Worm (Caenorhabditis elegans) whole organism, L3 larva: Measurements from ENCODE around the gene iglr-1.

ENCODE experiments used
- R02D3.7 ChIP-seq: fragments of 150-350 bp; optimal IDR thresholded peaks from 2 replicates; lab custom pipeline; 2014; ENCODE audit warnings: missing biosample characterization, missing genetic modification characterization
- ama-1 ChIP-seq: fragments of 150-350 bp; optimal IDR thresholded peaks from 2 replicates; lab custom pipeline; 2018
- egl-27 ChIP-seq: sonication (generic microtip); optimal IDR thresholded peaks from 4 replicates; lab custom pipeline; 2017; ENCODE audit warnings: missing biosample characterization, missing genetic modification reagents, missing genetic modification characterization
- elt-1 ChIP-seq: fragments of 150-350 bp; optimal IDR thresholded peaks from 2 replicates; lab custom pipeline; 2014; ENCODE audit warnings: missing biosample characterization, missing genetic modification characterization
- fkh-10 ChIP-seq: sonication (generic microtip); optimal IDR thresholded peaks from 2 replicates; lab custom pipeline; 2017; ENCODE audit warnings: missing biosample characterization, missing genetic modification reagents, missing genetic modification characterization
- fkh-2 ChIP-seq: fragments of 150-350 bp; optimal IDR thresholded peaks from 2 replicates; lab custom pipeline; 2014; ENCODE audit warnings: missing biosample characterization, missing genetic modification reagents, missing genetic modification characterization
- hmg-11 ChIP-seq: sonication (generic microtip); optimal IDR thresholded peaks from 2 replicates; lab custom pipeline; 2016; ENCODE audit warnings: missing genetic modification characterization, missing compliant biosample characterization
- jun-1 ChIP-seq: fragments of 150-350 bp; optimal IDR thresholded peaks from 2 replicates; lab custom pipeline; 2014; ENCODE audit warnings: missing biosample characterization, missing genetic modification reagents, missing genetic modification characterization
- lin-39 ChIP-seq: fragments of 150-350 bp; optimal IDR thresholded peaks from 2 replicates; lab custom pipeline; 2018; ENCODE audit warnings: missing biosample characterization, missing genetic modification reagents, missing genetic modification characterization
- nfya-1 ChIP-seq: sonication (generic microtip); optimal IDR thresholded peaks from 2 replicates; lab custom pipeline; 2017; ENCODE audit warnings: missing genetic modification characterization, mild to moderate bottlenecking, missing compliant biosample characterization, antibody characterized with exemption, moderate library complexity; ENCODE audit not compliant: insufficient read depth
- nhr-11 ChIP-seq: fragments of 150-350 bp; optimal IDR thresholded peaks from 2 replicates; lab custom pipeline; 2014; ENCODE audit warnings: missing biosample characterization, missing genetic modification characterization
- pqm-1 ChIP-seq: fragments of 150-350 bp; optimal IDR thresholded peaks from 2 replicates; lab custom pipeline; 2017; ENCODE audit warnings: missing biosample characterization, missing genetic modification characterization, inconsistent platforms
- sea-2 ChIP-seq: fragments of 150-350 bp; sonication (generic microtip); optimal IDR thresholded peaks from 4 replicates; lab custom pipeline; 2014; ENCODE audit warnings: missing biosample characterization, missing genetic modification reagents, missing genetic modification characterization
- unc-62 ChIP-seq: fragments of 150-350 bp; sonication (generic microtip); optimal IDR thresholded peaks from 4 replicates; lab custom pipeline; 2014; ENCODE audit warnings: missing biosample characterization, missing genetic modification reagents, missing genetic modification characterization

ce11 chrX:15016102-15016501, 24.9 kb upstream of the iglr-1 start:
- TF ChIP-seq fkh-10 (GFP tag; lab: Kevin White, UChicago) = no peak
- no peak for TF ChIP-seq egl-27 (tag; lab: Kevin White, UChicago)
- no peak for TF ChIP-seq nhr-11 (tag; lab: Kevin White, UChicago)
- TF ChIP-seq lin-39 = no peak
- TF ChIP-seq unc-62 (GFP tag; lab: Kevin White, UChicago) = no peak
- TF ChIP-seq nfya-1 (tag; lab: Kevin White, UChicago) = peak; percentile 2
- no peak for TF ChIP-seq ama-1
- no peak for TF ChIP-seq R02D3.7 (tag; lab: Kevin White, UChicago)
- TF ChIP-seq elt-1 (tag; lab: Kevin White, UChicago) = no peak
- no peak for TF ChIP-seq hmg-11 (tag; lab: Kevin White, UChicago)
- TF ChIP-seq jun-1 (tag; lab: Kevin White, UChicago) = no peak
- no peak for TF ChIP-seq pqm-1 (tag; lab: Kevin White, UChicago)
- TF ChIP-seq fkh-2 (tag; lab: Kevin White, UChicago) = no peak
- TF ChIP-seq sea-2 (GFP tag; lab: Kevin White, UChicago) = no peak
